Worm (Caenorhabditis elegans) whole organism, L4 larva: ENCODE data around the gene gmeb-2.

Experiments
- D1046.2 ChIP-seq: fragments of 200-800 bp; sonication (Bioruptor generic); IDR thresholded peaks from 2 replicates; pipeline ENCODE4 v1.3.6; 2022; ENCODE audit warnings: missing genetic modification characterization, missing compliant biosample characterization
- F37D6.2 ChIP-seq: sonication (generic microtip); optimal IDR thresholded peaks from 2 replicates; lab custom pipeline; 2016; ENCODE audit warnings: mild to moderate bottlenecking, missing genetic modification characterization, missing compliant biosample characterization
- T20F7.1 ChIP-seq: fragments of 200-800 bp; sonication (Bioruptor generic); optimal IDR thresholded peaks from 2 replicates; lab custom pipeline; 2018; ENCODE audit warnings: mild to moderate bottlenecking, missing genetic modification characterization, missing compliant biosample characterization
- aha-1 ChIP-seq: fragments of 150-350 bp; peaks from one replicate; lab custom pipeline; 2014; ENCODE audit warnings: missing biosample characterization, missing genetic modification characterization
- ceh-20 ChIP-seq: fragments of 200-800 bp; sonication (Bioruptor generic); IDR thresholded peaks from 2 replicates; pipeline ENCODE4 v1.3.6; 2022; ENCODE audit warnings: missing genetic modification reagents, missing genetic modification characterization, missing compliant biosample characterization
- ceh-82 ChIP-seq: sonication (generic microtip); optimal IDR thresholded peaks from 2 replicates; lab custom pipeline; 2017; ENCODE audit warnings: missing biosample characterization, missing genetic modification characterization
- daf-12 ChIP-seq: fragments of 150-350 bp; optimal IDR thresholded peaks from 2 replicates; lab custom pipeline; 2014; ENCODE audit warnings: missing biosample characterization, missing genetic modification reagents, missing genetic modification characterization
- dmd-8 ChIP-seq: fragments of 200-800 bp; sonication (Bioruptor generic); IDR thresholded peaks from 2 replicates; pipeline ENCODE4 v1.3.6; 2022; ENCODE audit warnings: missing genetic modification characterization, missing compliant biosample characterization
- dmd-9 ChIP-seq: fragments of 200-800 bp; sonication (Bioruptor generic); IDR thresholded peaks from 2 replicates; pipeline ENCODE4 v1.3.6; 2022; ENCODE audit warnings: missing genetic modification reagents, missing genetic modification characterization, missing compliant biosample characterization
- dve-1 ChIP-seq: sonication (generic microtip); optimal IDR thresholded peaks from 2 replicates; lab custom pipeline; 2017; ENCODE audit warnings: antibody characterized with exemption, mild to moderate bottlenecking, missing genetic modification characterization, missing compliant biosample characterization; ENCODE audit not compliant: insufficient read depth
- egl-43 ChIP-seq: fragments of 200-800 bp; sonication (Bioruptor generic); IDR thresholded peaks from 2 replicates; pipeline ENCODE4 v1.3.6; 2022; ENCODE audit warnings: missing genetic modification reagents, missing genetic modification characterization, missing compliant biosample characterization
- fkh-10 ChIP-seq: fragments of 150-350 bp; optimal IDR thresholded peaks from 2 replicates; lab custom pipeline; 2014; ENCODE audit warnings: missing biosample characterization, missing genetic modification reagents, missing genetic modification characterization
- fos-1 ChIP-seq: fragments of 150-350 bp; optimal IDR thresholded peaks from 2 replicates; lab custom pipeline; 2014; ENCODE audit warnings: missing biosample characterization, missing genetic modification characterization
- hif-1 ChIP-seq, 2 experiments: sonication (generic microtip); optimal IDR thresholded peaks; 2 replicates each; lab custom pipeline; 2016 to 2017; ENCODE audit warnings: missing compliant biosample characterization in 2 of 2, missing genetic modification characterization in 2 of 2, missing genetic modification reagents in 2 of 2, missing genotype in 2 of 2, mild to moderate bottlenecking in 1 of 2
- hlh-11 ChIP-seq: fragments of 200-800 bp; sonication (Bioruptor generic); optimal IDR thresholded peaks from 2 replicates; lab custom pipeline; 2018; ENCODE audit warnings: mild to moderate bottlenecking, missing genetic modification characterization, missing compliant biosample characterization
- hlh-30 ChIP-seq: sonication (generic microtip); optimal IDR thresholded peaks from 2 replicates; lab custom pipeline; 2017; ENCODE audit warnings: antibody characterized with exemption, mild to moderate bottlenecking, missing genetic modification characterization, missing compliant biosample characterization; ENCODE audit not compliant: insufficient read depth
- hmg-1.1 ChIP-seq: fragments of 200-800 bp; sonication (Bioruptor generic); IDR thresholded peaks from 2 replicates; pipeline ENCODE4 v1.3.6; 2022; ENCODE audit warnings: missing genetic modification reagents, missing genetic modification characterization, missing compliant biosample characterization
- lin-13 ChIP-seq: fragments of 150-350 bp; optimal IDR thresholded peaks from 2 replicates; lab custom pipeline; 2014; ENCODE audit warnings: missing biosample characterization, missing genetic modification reagents, missing genetic modification characterization
- lin-38 ChIP-seq: fragments of 200-800 bp; sonication (Bioruptor generic); IDR thresholded peaks from 2 replicates; pipeline ENCODE4 v1.3.6; 2022; ENCODE audit warnings: missing genetic modification reagents, missing genetic modification characterization, missing compliant biosample characterization
- lin-39 ChIP-seq: fragments of 150-350 bp; optimal IDR thresholded peaks from 2 replicates; lab custom pipeline; 2014; ENCODE audit warnings: missing biosample characterization, missing genetic modification reagents, missing genetic modification characterization
- lsy-2 ChIP-seq, 2 experiments: fragments of 150-350 bp in 1 of 2; sonication (generic microtip) in 1 of 2; optimal IDR thresholded peaks; 2 replicates each; lab custom pipeline; 2014 to 2017; ENCODE audit warnings: missing biosample characterization in 2 of 2, missing genetic modification characterization in 2 of 2
- mdl-1 ChIP-seq, 2 experiments: fragments of 150-350 bp in 1 of 2; sonication (generic microtip) in 1 of 2; optimal IDR thresholded peaks; 2 replicates each; lab custom pipeline; 2014 to 2017; ENCODE audit warnings: missing biosample characterization in 2 of 2, missing genetic modification characterization in 2 of 2
- mep-1 ChIP-seq: fragments of 150-350 bp; sonication (generic microtip); optimal IDR thresholded peaks from 3 replicates; lab custom pipeline; 2014; ENCODE audit warnings: missing biosample characterization, missing genetic modification characterization
- mxl-3 ChIP-seq: fragments of 200-800 bp; sonication (Bioruptor generic); optimal IDR thresholded peaks from 2 replicates; lab custom pipeline; 2018; ENCODE audit warnings: mild to moderate bottlenecking, missing genetic modification characterization, missing compliant biosample characterization
- nhr-237 ChIP-seq: sonication (generic microtip); optimal IDR thresholded peaks from 2 replicates; lab custom pipeline; 2017; ENCODE audit warnings: missing biosample characterization, missing genetic modification characterization
- nhr-25 ChIP-seq: sonication (generic microtip); optimal IDR thresholded peaks from 2 replicates; lab custom pipeline; 2017; ENCODE audit warnings: missing genetic modification characterization, mild to moderate bottlenecking, missing compliant biosample characterization, antibody characterized with exemption, moderate library complexity, borderline replicate concordance; ENCODE audit not compliant: insufficient read depth
- nhr-28 ChIP-seq: fragments of 150-350 bp; optimal IDR thresholded peaks from 2 replicates; lab custom pipeline; 2014; ENCODE audit warnings: missing biosample characterization, missing genetic modification characterization
- nhr-42 ChIP-seq: fragments of 200-800 bp; sonication (Bioruptor generic); IDR thresholded peaks from 2 replicates; pipeline ENCODE4 v1.3.6; 2022; ENCODE audit warnings: missing genetic modification characterization, missing compliant biosample characterization
- nhr-48 ChIP-seq: sonication (generic microtip); optimal IDR thresholded peaks from 2 replicates; lab custom pipeline; 2016; ENCODE audit warnings: mild to moderate bottlenecking, missing genetic modification characterization, missing compliant biosample characterization
- nhr-77 ChIP-seq: fragments of 150-350 bp; optimal IDR thresholded peaks from 2 replicates; lab custom pipeline; 2014; ENCODE audit warnings: missing biosample characterization, missing genetic modification characterization
- pha-4 ChIP-seq, 2 experiments: fragments of 150-350 bp in 1 of 2; fragments of 200-800 bp in 1 of 2; sonication (Bioruptor generic) in 1 of 2; IDR thresholded peaks in 1 of 2; optimal IDR thresholded peaks in 1 of 2; 2 replicates each; pipeline versions ENCODE4 v1.3.6 to Lab custom; 2014 to 2022; ENCODE audit warnings: missing genetic modification characterization in 2 of 2, missing genetic modification reagents in 2 of 2, missing biosample characterization in 1 of 2, missing compliant biosample characterization in 1 of 2
- rbr-2 ChIP-seq: sonication (generic microtip); optimal IDR thresholded peaks from 2 replicates; lab custom pipeline; 2016; ENCODE audit warnings: missing genotype, missing genetic modification characterization, missing compliant biosample characterization
- sdz-12 ChIP-seq: fragments of 200-800 bp; sonication (Bioruptor generic); optimal IDR thresholded peaks from 2 replicates; lab custom pipeline; 2018; ENCODE audit warnings: mild to moderate bottlenecking, missing genetic modification characterization, missing compliant biosample characterization
- set-16 ChIP-seq: fragments of 200-800 bp; sonication (Bioruptor generic); IDR thresholded peaks from 2 replicates; pipeline ENCODE4 v1.3.6; 2022; ENCODE audit warnings: missing genetic modification reagents, missing genetic modification characterization, missing compliant biosample characterization
- snpc-4 ChIP-seq: fragments of 150-350 bp; optimal IDR thresholded peaks from 2 replicates; lab custom pipeline; 2014; ENCODE audit warnings: missing biosample characterization, missing genetic modification characterization
- tag-97 ChIP-seq: fragments of 200-800 bp; sonication (Bioruptor generic); IDR thresholded peaks from 2 replicates; pipeline ENCODE4 v1.3.6; 2022; ENCODE audit warnings: missing genetic modification characterization, missing compliant biosample characterization
- unc-62 ChIP-seq, 3 experiments: fragments of 150-350 bp in 1 of 3; sonication (generic microtip); optimal IDR thresholded peaks in 2 of 3; peaks in 1 of 3; 1 replicate in 1 of 3; 2 replicates in 2 of 3; lab custom pipeline; 2014 to 2017; ENCODE audit warnings: missing biosample characterization in 3 of 3, missing genetic modification characterization in 3 of 3, missing genetic modification reagents in 3 of 3, missing genotype in 1 of 3
- vab-7 ChIP-seq: fragments of 200-800 bp; sonication (Bioruptor generic); IDR thresholded peaks from 2 replicates; pipeline ENCODE4 v1.3.6; 2022; ENCODE audit warnings: missing genetic modification reagents, missing genetic modification characterization, missing compliant biosample characterization
- zfp-2 ChIP-seq: sonication (generic microtip); optimal IDR thresholded peaks from 2 replicates; lab custom pipeline; 2016; ENCODE audit warnings: mild to moderate bottlenecking, missing genetic modification characterization, missing compliant biosample characterization
- zfp-3 ChIP-seq: fragments of 200-800 bp; sonication (Bioruptor generic); conservative IDR thresholded peaks from 2 replicates; pipeline ENCODE4 v1.3.6; 2022; ENCODE audit warnings: missing genetic modification reagents, missing genetic modification characterization, missing compliant biosample characterization

Gene gmeb-2

ce11 chrX:15865868-15866555, 12.9 kb upstream of the gmeb-2 start, which contains the start of the genes csb-1 and F53H4.4 (continued):
- TF ChIP-seq fkh-10 (GFP tag; lab: Kevin White, UChicago) (no peak), T20F7.1 (GFP tag; lab: Kevin White, UChicago) (peak; percentile 85), lsy-2 (tag; optimal IDR thresholded peaks at IDR 0.05; lab: Kevin White, UChicago) (peak in 1 of 2 experiments; percentile 91), vab-7 (GFP tag; lab: Robert Waterston, UW) (peak; percentile 15; the same call in 1 of the 2 replicates), zfp-2 (tag; lab: Kevin White, UChicago) (no peak), fos-1 (no peak), nhr-237 (tag; lab: Kevin White, UChicago) (no peak), mxl-3 (peak; percentile 96), dmd-9 (GFP tag; lab: Robert Waterston, UW) (0 out of 2 replicates have a peak, but pooled peaks have one; percentile 28), snpc-4 (tag; lab: Kevin White, UChicago) (peak; percentile 37), tag-97 (GFP tag; lab: Robert Waterston, UW) (no peak), dmd-8 (GFP tag; lab: Robert Waterston, UW) (no peak), hmg-1.1 (GFP tag; lab: Robert Waterston, UW) (peak; percentile 41; the same call in 1 of the 2 replicates), lin-39 (tag; lab: Kevin White, UChicago) (no peak), pha-4 (GFP tag; IDR thresholded peaks at IDR 0.05; lab: Robert Waterston, UW) (no peak), pha-4 (tag; optimal IDR thresholded peaks at IDR 0.05; lab: Kevin White, UChicago) (peak; percentile 48), lin-13 (peak; percentile 65), sdz-12 (GFP tag; lab: Kevin White, UChicago) (no peak), dve-1 (tag; lab: Kevin White, UChicago) (peak; percentile 87), nhr-48 (tag; lab: Kevin White, UChicago) (peak; percentile 10), hlh-11 (tag; lab: Kevin White, UChicago) (peak; percentile 73), F37D6.2 (tag; lab: Kevin White, UChicago) (peak; percentile 28), nhr-28 (tag; lab: Kevin White, UChicago) (peak; percentile 71), hlh-30 (peak; percentile 98), rbr-2 (tag; lab: Kevin White, UChicago) (peak; percentile 57), lin-38 (GFP tag; lab: Robert Waterston, UW) (peak; percentile 96), ceh-20 (GFP tag; lab: Robert Waterston, UW) (peak; percentile 31; the same call in 1 of the 2 replicates)

ce11 chrX:15869589-15869988, 9.3 kb upstream of the gmeb-2 start:
- no peak for TF ChIP-seq zfp-3 (GFP tag; lab: Robert Waterston, UW)
- peak; percentile 15 for TF ChIP-seq hlh-11 (tag; lab: Kevin White, UChicago)
- peak; percentile 9 for TF ChIP-seq mxl-3
- peak in 1 of 2 experiments; percentile 81 for TF ChIP-seq unc-62 (GFP tag; optimal IDR thresholded peaks at IDR 0.05 in 1 of 2; lab: Kevin White, UChicago)
- TF ChIP-seq unc-62 (tag; optimal IDR thresholded peaks at IDR 0.05; lab: Kevin White, UChicago): no peak

ce11 chrX:15876936-15877335, 1.9 kb upstream of the gmeb-2 start:
- TF ChIP-seq D1046.2 (GFP tag; lab: Robert Waterston, UW) (no peak), egl-43 (GFP tag; lab: Robert Waterston, UW) (peak; percentile 57; the same call in 1 of the 2 replicates), hif-1 (tag; optimal IDR thresholded peaks at IDR 0.05; lab: Kevin White, UChicago) (peak in 1 of 2 experiments; percentile 8), ceh-20 (GFP tag; lab: Robert Waterston, UW) (peak; percentile 29; the same call in 1 of the 2 replicates), hlh-11 (tag; lab: Kevin White, UChicago) (peak; percentile 46), snpc-4 (tag; lab: Kevin White, UChicago) (no peak), mxl-3 (peak; percentile 75), hmg-1.1 (GFP tag; lab: Robert Waterston, UW) (0 out of 2 replicates have a peak, but pooled peaks have one; percentile 34), nhr-42 (no peak), nhr-77 (tag; lab: Kevin White, UChicago) (no peak), mdl-1 (tag; optimal IDR thresholded peaks at IDR 0.05; lab: Kevin White, UChicago) (peak in 1 of 2 experiments; percentile 21), nhr-28 (tag; lab: Kevin White, UChicago) (peak; percentile 16), daf-12 (tag; lab: Kevin White, UChicago) (no peak), nhr-25 (tag; lab: Kevin White, UChicago) (no peak), aha-1 (tag; lab: Kevin White, UChicago) (peak; percentile 51), rbr-2 (tag; lab: Kevin White, UChicago) (no peak), hlh-30 (peak; percentile 74), set-16 (GFP tag; lab: Robert Waterston, UW) (peak; percentile 46), ceh-82 (tag; lab: Kevin White, UChicago) (no peak), mep-1 (tag; lab: Kevin White, UChicago) (no peak), pha-4 (GFP tag; IDR thresholded peaks at IDR 0.05; lab: Robert Waterston, UW) (no peak), pha-4 (tag; optimal IDR thresholded peaks at IDR 0.05; lab: Kevin White, UChicago) (no peak)
